Comparison of ENCODE assay signal across 4 fruit fly cellular contexts in the genomic region with DNA sequence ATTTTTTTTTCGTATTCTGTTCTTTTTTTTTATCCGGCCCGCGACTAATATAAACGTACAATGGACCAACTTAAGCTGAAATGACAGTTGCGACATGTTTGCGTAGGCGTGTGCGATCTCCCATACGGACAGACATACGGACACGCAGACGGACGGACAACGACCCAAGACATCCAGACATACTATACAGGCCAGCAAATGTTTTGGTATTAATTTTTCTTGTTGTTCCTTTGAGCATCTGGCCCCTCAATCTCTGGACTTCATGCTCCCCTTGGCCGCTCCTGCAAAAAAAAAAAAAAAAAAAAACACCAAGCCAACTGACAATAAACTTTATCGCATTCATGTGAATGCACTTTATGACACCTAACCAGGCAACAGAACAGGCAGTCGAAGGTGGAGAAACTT.
TF ChIP-seq lines count a peak whose summit lies in the region.

No protein-coding gene starts in this region.

- TF ChIP-seq CTCF in whole organism, embryonic (GFP tag; optimal IDR thresholded peaks at IDR 0.05; lab: Kevin White, UChicago): no peak

TF ChIP-seq in whole organism, embryonic, 481 proteins besides CTCF, POLR2A, EP300 and RAD21:
- TF ChIP-seq nom (GFP tag; optimal IDR thresholded peaks at IDR 0.05; lab: Kevin White, UChicago) (peak; percentile 42), Dad (GFP tag; optimal IDR thresholded peaks at IDR 0.05; lab: Kevin White, UChicago) (no peak), Sry-β (GFP tag; optimal IDR thresholded peaks at IDR 0.05; lab: Kevin White, UChicago) (no peak), Ets65A (GFP tag; lab: Kevin White, UChicago) (peak; percentile 68), CG9727 (GFP tag; optimal IDR thresholded peaks at IDR 0.05; lab: Kevin White, UChicago) (no peak), CG13296 (GFP tag; optimal IDR thresholded peaks at IDR 0.05; lab: Kevin White, UChicago) (no peak)
TF ChIP-seq in whole organism, embryonic: peak in this region for 2.

TF ChIP-seq in whole organism, prepupa, 60 proteins besides CTCF, POLR2A, EP300 and RAD21 (continues in another document):
- peak; percentile 20; the same call in 1 of the 3 replicates for TF ChIP-seq CG8119 (GFP tag; IDR thresholded peaks at IDR 0.05; lab: Robert Waterston, UW)
- TF ChIP-seq dac (GFP tag; optimal IDR thresholded peaks at IDR 0.05; lab: Kevin White, UChicago): no peak
- no peak for TF ChIP-seq pdm3 (GFP tag; optimal IDR thresholded peaks at IDR 0.05; lab: Kevin White, UChicago)
- TF ChIP-seq net (GFP tag; optimal IDR thresholded peaks at IDR 0.05; lab: Kevin White, UChicago): peak; percentile 3
- peak; percentile 38 for TF ChIP-seq CG1621 (tag; optimal IDR thresholded peaks at IDR 0.05; lab: Kevin White, UChicago)
- peak; percentile 7 for TF ChIP-seq CG8632 (GFP tag; optimal IDR thresholded peaks at IDR 0.05; lab: Kevin White, UChicago)
- peak; percentile 59 for TF ChIP-seq CG9139 (GFP tag; optimal IDR thresholded peaks at IDR 0.05; lab: Kevin White, UChicago)
- no peak for TF ChIP-seq Met (GFP tag; optimal IDR thresholded peaks at IDR 0.05; lab: Kevin White, UChicago)
- peak; percentile 9 for TF ChIP-seq CG10669 (GFP tag; optimal IDR thresholded peaks at IDR 0.05; lab: Kevin White, UChicago)
- no peak for TF ChIP-seq CG8319 (GFP tag; optimal IDR thresholded peaks at IDR 0.05; lab: Kevin White, UChicago)
- peak; percentile 61 for TF ChIP-seq CG6808 (GFP tag; optimal IDR thresholded peaks at IDR 0.05; lab: Kevin White, UChicago)
- TF ChIP-seq CG3919 (GFP tag; optimal IDR thresholded peaks at IDR 0.05; lab: Kevin White, UChicago): no peak
- no peak for TF ChIP-seq vri (GFP tag; optimal IDR thresholded peaks at IDR 0.05; lab: Kevin White, UChicago)
- TF ChIP-seq fd85E (GFP tag; optimal IDR thresholded peaks at IDR 0.05; lab: Kevin White, UChicago): no peak
- 0 out of 3 replicates have a peak, but pooled peaks have one; percentile 13 for TF ChIP-seq CG6163 (GFP tag; IDR thresholded peaks at IDR 0.05; lab: Robert Waterston, UW)
- 0 out of 3 replicates have a peak, but pooled peaks have one; percentile 28 for TF ChIP-seq eg (GFP tag; IDR thresholded peaks at IDR 0.05; lab: Robert Waterston, UW)
- TF ChIP-seq CG3032 (tag; optimal IDR thresholded peaks at IDR 0.05; lab: Kevin White, UChicago): peak; percentile 39
- no peak for TF ChIP-seq acj6 (GFP tag; optimal IDR thresholded peaks at IDR 0.05; lab: Kevin White, UChicago)
- TF ChIP-seq CG11762 (GFP tag; optimal IDR thresholded peaks at IDR 0.05; lab: Kevin White, UChicago; ENCODE audit: insufficient read depth): no peak
- TF ChIP-seq Sox102F (GFP tag; optimal IDR thresholded peaks at IDR 0.05; lab: Kevin White, UChicago): peak; percentile 20
- no peak for TF ChIP-seq CG11902 (GFP tag; optimal IDR thresholded peaks at IDR 0.05; lab: Kevin White, UChicago)
- no peak for TF ChIP-seq CG16779 (tag; optimal IDR thresholded peaks at IDR 0.05; lab: Kevin White, UChicago)
- peak; percentile 66 to 72 for TF ChIP-seq ss (GFP tag; optimal IDR thresholded peaks at IDR 0.05; lab: Kevin White, UChicago)
- TF ChIP-seq achi (GFP tag; optimal IDR thresholded peaks at IDR 0.05; lab: Kevin White, UChicago): no peak
- no peak for TF ChIP-seq Hr38 (GFP tag; optimal IDR thresholded peaks at IDR 0.05; lab: Kevin White, UChicago)
- TF ChIP-seq Eip78C (GFP tag; lab: Kevin White, UChicago): peak; percentile 81
- no peak for TF ChIP-seq CG32006 (GFP tag; optimal IDR thresholded peaks at IDR 0.05; lab: Kevin White, UChicago)

TF ChIP-seq in whole organism, pupa, 21 proteins besides CTCF, POLR2A, EP300 and RAD21:
- TF ChIP-seq CG17806 (tag; optimal IDR thresholded peaks at IDR 0.05; lab: Kevin White, UChicago): peak; percentile 29
- no peak for TF ChIP-seq Pif1B (GFP tag; optimal IDR thresholded peaks at IDR 0.05; lab: Kevin White, UChicago)
- peak; percentile 16 for TF ChIP-seq CG13204 (GFP tag; optimal IDR thresholded peaks at IDR 0.05; lab: Kevin White, UChicago)
- TF ChIP-seq Pif1A (GFP tag; optimal IDR thresholded peaks at IDR 0.05; lab: Kevin White, UChicago): no peak
- peak; percentile 39 for TF ChIP-seq CG8159 (tag; optimal IDR thresholded peaks at IDR 0.05; lab: Kevin White, UChicago)
- TF ChIP-seq EcR (GFP tag; optimal IDR thresholded peaks at IDR 0.05; lab: Kevin White, UChicago): peak; percentile 71
- TF ChIP-seq Ets98B (GFP tag; IDR thresholded peaks at IDR 0.05; lab: Robert Waterston, UW): no peak
- TF ChIP-seq rn (GFP tag; IDR thresholded peaks at IDR 0.05; lab: Robert Waterston, UW): no peak
- peak; percentile 72 for TF ChIP-seq gl (tag; optimal IDR thresholded peaks at IDR 0.05; lab: Kevin White, UChicago)
- TF ChIP-seq CG8301 (tag; optimal IDR thresholded peaks at IDR 0.05; lab: Kevin White, UChicago): no peak
- TF ChIP-seq CG12605 (GFP tag; IDR thresholded peaks at IDR 0.05; lab: Robert Waterston, UW): no peak
- peak; percentile 38 for TF ChIP-seq CG15710 (tag; optimal IDR thresholded peaks at IDR 0.05; lab: Kevin White, UChicago)
- TF ChIP-seq CG34367 (tag; optimal IDR thresholded peaks at IDR 0.05; lab: Kevin White, UChicago): peak; percentile 35

TF ChIP-seq in whole organism, wandering third instar larva, 38 proteins besides CTCF, POLR2A, EP300 and RAD21:
- TF ChIP-seq jim (GFP tag; optimal IDR thresholded peaks at IDR 0.05; lab: Kevin White, UChicago): peak; percentile 41
- TF ChIP-seq rgr (GFP tag; optimal IDR thresholded peaks at IDR 0.05; lab: Kevin White, UChicago): no peak
- no peak for TF ChIP-seq Vsx2 (GFP tag; optimal IDR thresholded peaks at IDR 0.05; lab: Kevin White, UChicago; ENCODE audit: partially characterized antibody)
- no peak for TF ChIP-seq dsf (GFP tag; optimal IDR thresholded peaks at IDR 0.05; lab: Kevin White, UChicago; ENCODE audit: borderline replicate concordance)
- TF ChIP-seq usp (GFP tag; optimal IDR thresholded peaks at IDR 0.05; lab: Kevin White, UChicago): no peak
- no peak for TF ChIP-seq foxo (GFP tag; optimal IDR thresholded peaks at IDR 0.05; lab: Kevin White, UChicago)
- no peak for TF ChIP-seq fru (GFP tag; optimal IDR thresholded peaks at IDR 0.05; lab: Kevin White, UChicago)
- TF ChIP-seq h (GFP tag; optimal IDR thresholded peaks at IDR 0.05; lab: Kevin White, UChicago): no peak
